Fruit fly (Drosophila melanogaster) whole organism, embryonic: Measurements from ENCODE around the gene Mgstl.

ENCODE experiments used
- Abd-B ChIP-seq: fragments of 200-800 bp; sonication (Bioruptor generic); optimal IDR thresholded peaks from 2 replicates; lab custom pipeline; 2018; ENCODE audit warnings: missing biosample characterization, mild to moderate bottlenecking, missing genetic modification characterization, moderate library complexity
- B-H2 ChIP-seq: fragments of 200-800 bp; sonication (Bioruptor generic); optimal IDR thresholded peaks from 2 replicates; lab custom pipeline; 2018; ENCODE audit warnings: missing biosample characterization, mild to moderate bottlenecking, missing genetic modification characterization
- BtbVII ChIP-seq: fragments of 200-800 bp; sonication (Bioruptor generic); optimal IDR thresholded peaks from 3 replicates; lab custom pipeline; 2017; ENCODE audit warnings: missing biosample characterization, mild to moderate bottlenecking, missing genetic modification characterization
- CG10274 ChIP-seq: fragments of 200-800 bp; sonication (Bioruptor generic); optimal IDR thresholded peaks from 3 replicates; lab custom pipeline; 2017; ENCODE audit warnings: missing biosample characterization, mild to moderate bottlenecking, missing genetic modification characterization
- CG1233 ChIP-seq: fragments of 200-800 bp; sonication (Bioruptor generic); optimal IDR thresholded peaks from 4 replicates; lab custom pipeline; 2018; ENCODE audit warnings: missing biosample characterization, mild to moderate bottlenecking, missing genetic modification characterization
- CG12769 ChIP-seq: fragments of 200-800 bp; sonication (Bioruptor generic); optimal IDR thresholded peaks from 2 replicates; lab custom pipeline; 2019; ENCODE audit warnings: missing biosample characterization, mild to moderate bottlenecking, missing genetic modification characterization, moderate library complexity
- CG13296 ChIP-seq: fragments of 200-800 bp; sonication (Bioruptor generic); optimal IDR thresholded peaks from 3 replicates; lab custom pipeline; 2018; ENCODE audit warnings: missing biosample characterization, mild to moderate bottlenecking, missing genetic modification characterization
- CG1603 ChIP-seq: fragments of 200-800 bp; sonication (Bioruptor generic); optimal IDR thresholded peaks from 2 replicates; lab custom pipeline; 2019; ENCODE audit warnings: missing biosample characterization, mild to moderate bottlenecking, missing genetic modification characterization, moderate library complexity
- CG16815 ChIP-seq: fragments of 200-800 bp; sonication (Bioruptor generic); optimal IDR thresholded peaks from 3 replicates; lab custom pipeline; 2017; ENCODE audit warnings: missing biosample characterization, mild to moderate bottlenecking, missing genetic modification characterization
- CG2116 ChIP-seq: fragments of 200-800 bp; sonication (Bioruptor generic); optimal IDR thresholded peaks from 3 replicates; lab custom pipeline; 2018; ENCODE audit warnings: missing biosample characterization, mild to moderate bottlenecking, missing genetic modification characterization
- CG30020 ChIP-seq: fragments of 200-800 bp; optimal IDR thresholded peaks from 2 replicates; lab custom pipeline; 2019; ENCODE audit warnings: missing biosample characterization, mild to moderate bottlenecking, missing genetic modification characterization, moderate library complexity
- CG3065 ChIP-seq: fragments of 200-800 bp; sonication (Bioruptor generic); optimal IDR thresholded peaks from 2 replicates; lab custom pipeline; 2016; ENCODE audit warnings: missing biosample characterization, missing genetic modification characterization
- CG34422 ChIP-seq: fragments of 200-800 bp; sonication (Bioruptor generic); IDR thresholded peaks from 3 replicates; pipeline ENCODE4 v1.3.6; 2022; ENCODE audit warnings: missing biosample characterization, missing genetic modification characterization
- CG3847 ChIP-seq: fragments of 200-800 bp; sonication (Bioruptor generic); IDR thresholded peaks from 2 replicates; pipeline ENCODE4 v1.3.6; 2022; ENCODE audit warnings: missing biosample characterization, missing genetic modification characterization
- CG4404 ChIP-seq: fragments of 200-800 bp; sonication (Bioruptor generic); IDR thresholded peaks from 2 replicates; pipeline ENCODE4 v1.3.6; 2022; ENCODE audit warnings: missing biosample characterization, missing genetic modification characterization
- CG5245 ChIP-seq: fragments of 200-800 bp; sonication (Bioruptor generic); optimal IDR thresholded peaks from 3 replicates; lab custom pipeline; 2016; ENCODE audit warnings: missing biosample characterization, missing genetic modification characterization
- CG6791 ChIP-seq: fragments of 200-800 bp; sonication (Bioruptor generic); IDR thresholded peaks from 3 replicates; pipeline ENCODE4 v1.3.6; 2022; ENCODE audit warnings: missing biosample characterization, missing genetic modification characterization; ENCODE audit not compliant: partially characterized antibody
- CG7987 ChIP-seq: fragments of 200-800 bp; sonication (Bioruptor generic); optimal IDR thresholded peaks from 2 replicates; lab custom pipeline; 2018; ENCODE audit warnings: missing biosample characterization, mild to moderate bottlenecking, missing genetic modification characterization, moderate library complexity
- CG8478 ChIP-seq: fragments of >200 bp; optimal IDR thresholded peaks from 2 replicates; lab custom pipeline; 2018
- CG9437 ChIP-seq: fragments of 200-800 bp; sonication (Bioruptor generic); optimal IDR thresholded peaks from 2 replicates; lab custom pipeline; 2018; ENCODE audit warnings: missing biosample characterization, mild to moderate bottlenecking, missing genetic modification characterization
- Hmx ChIP-seq: fragments of 200-800 bp; sonication (Bioruptor generic); optimal IDR thresholded peaks from 2 replicates; lab custom pipeline; 2016; ENCODE audit warnings: missing biosample characterization, missing genetic modification characterization
- Hr3 ChIP-seq: fragments of 200-800 bp; sonication (Bioruptor generic); optimal IDR thresholded peaks from 3 replicates; lab custom pipeline; 2016; ENCODE audit warnings: missing biosample characterization, missing genetic modification characterization
- Lhr ChIP-seq: fragments of 200-800 bp; sonication (Bioruptor generic); optimal IDR thresholded peaks from 3 replicates; lab custom pipeline; 2017; ENCODE audit warnings: mild to moderate bottlenecking, missing biosample characterization, missing genetic modification reagents, missing genetic modification characterization
- MESR4 ChIP-seq: fragments of 200-800 bp; sonication (Bioruptor generic); optimal IDR thresholded peaks from 2 replicates; lab custom pipeline; 2018; ENCODE audit warnings: missing biosample characterization, mild to moderate bottlenecking, missing genetic modification characterization, moderate library complexity
- Myb ChIP-seq: fragments of 200-800 bp; sonication (Bioruptor generic); optimal IDR thresholded peaks from 2 replicates; lab custom pipeline; 2016; ENCODE audit warnings: missing biosample characterization, missing genetic modification characterization
- NC2β ChIP-seq: fragments of 200-800 bp; sonication (Bioruptor generic); optimal IDR thresholded peaks from 2 replicates; lab custom pipeline; 2016; ENCODE audit warnings: missing biosample characterization, missing genetic modification characterization
- abd-A ChIP-seq: fragments of 200-800 bp; sonication (Bioruptor generic); optimal IDR thresholded peaks from 3 replicates; lab custom pipeline; 2019; ENCODE audit warnings: missing biosample characterization, mild to moderate bottlenecking, missing genetic modification characterization, moderate library complexity
- amos ChIP-seq: fragments of 200-800 bp; sonication (Bioruptor generic); IDR thresholded peaks from 2 replicates; pipeline ENCODE4 v1.3.6; 2022; ENCODE audit warnings: missing biosample characterization, missing genetic modification characterization; ENCODE audit not compliant: partially characterized antibody
- cato ChIP-seq: fragments of 200-800 bp; sonication (Bioruptor generic); optimal IDR thresholded peaks from 2 replicates; lab custom pipeline; 2016; ENCODE audit warnings: missing biosample characterization, missing genetic modification characterization, borderline replicate concordance
- chif ChIP-seq, 2 experiments: fragments of 200-800 bp; sonication (Bioruptor generic); optimal IDR thresholded peaks; 3 replicates each; lab custom pipeline; 2016; ENCODE audit warnings: missing biosample characterization in 2 of 2, missing genetic modification characterization in 2 of 2
- dan ChIP-seq: fragments of 200-800 bp; sonication (Bioruptor generic); IDR thresholded peaks from 2 replicates; pipeline ENCODE4 v1.3.6; 2022; ENCODE audit warnings: missing biosample characterization, missing genetic modification characterization
- dati ChIP-seq: fragments of 200-800 bp; sonication (Bioruptor generic); IDR thresholded peaks from 2 replicates; pipeline ENCODE4 v1.3.6; 2022; ENCODE audit warnings: missing biosample characterization, missing genetic modification characterization
- ems ChIP-seq: fragments of 200-800 bp; sonication (Bioruptor generic); optimal IDR thresholded peaks from 3 replicates; lab custom pipeline; 2016; ENCODE audit warnings: missing biosample characterization, missing genetic modification characterization
- eve ChIP-seq, 2 experiments: fragments of >200 bp; optimal IDR thresholded peaks; 2 replicates each; lab custom pipeline; 2017; ENCODE audit warnings: missing biosample characterization in 2 of 2, missing genetic modification characterization in 2 of 2
- fd64A ChIP-seq: fragments of 200-800 bp; sonication (Bioruptor generic); optimal IDR thresholded peaks from 3 replicates; lab custom pipeline; 2018; ENCODE audit warnings: missing biosample characterization, mild to moderate bottlenecking, missing genetic modification characterization
- gem ChIP-seq: fragments of 200-800 bp; sonication (Bioruptor generic); optimal IDR thresholded peaks from 2 replicates; lab custom pipeline; 2019; ENCODE audit warnings: missing biosample characterization, mild to moderate bottlenecking, missing genetic modification characterization, moderate library complexity
- gsb ChIP-seq: fragments of 200-800 bp; sonication (Bioruptor generic); IDR thresholded peaks from 2 replicates; pipeline ENCODE4 v1.3.6; 2022; ENCODE audit warnings: missing biosample characterization, missing genetic modification characterization
- hbn ChIP-seq: fragments of 200-800 bp; sonication (Bioruptor generic); IDR thresholded peaks from 2 replicates; pipeline ENCODE4 v1.3.6; 2022; ENCODE audit warnings: missing biosample characterization, missing genetic modification characterization; ENCODE audit not compliant: partially characterized antibody
- jigr1 ChIP-seq: fragments of 200-800 bp; sonication (Bioruptor generic); IDR thresholded peaks from 3 replicates; pipeline ENCODE4 v1.3.6; 2022; ENCODE audit warnings: missing biosample characterization, missing genetic modification characterization
- kay ChIP-seq: fragments of 200-800 bp; sonication (Bioruptor generic); optimal IDR thresholded peaks from 2 replicates; lab custom pipeline; 2016; ENCODE audit warnings: missing biosample characterization, missing genetic modification characterization
- otp ChIP-seq: fragments of 200-800 bp; sonication (Bioruptor generic); IDR thresholded peaks from 3 replicates; pipeline ENCODE4, ENCODE4 v1.3.6; 2022; ENCODE audit warnings: missing biosample characterization, missing genetic modification characterization
- pnt ChIP-seq: fragments of 200-800 bp; sonication (Bioruptor generic); optimal IDR thresholded peaks from 3 replicates; lab custom pipeline; 2016; ENCODE audit warnings: missing biosample characterization, missing genetic modification characterization
- pum ChIP-seq: fragments of 200-800 bp; sonication (Bioruptor generic); optimal IDR thresholded peaks from 2 replicates; lab custom pipeline; 2016; ENCODE audit warnings: missing biosample characterization, missing genetic modification characterization
- run ChIP-seq: fragments of 200-800 bp; sonication (Bioruptor generic); optimal IDR thresholded peaks from 3 replicates; lab custom pipeline; 2018; ENCODE audit warnings: missing biosample characterization, mild to moderate bottlenecking, missing genetic modification characterization
- sc ChIP-seq, 3 experiments: fragments of >200 bp in 2 of 3; fragments of 200-800 bp in 1 of 3; sonication (Bioruptor generic) in 1 of 3; optimal IDR thresholded peaks; 2 replicates in 2 of 3; 3 replicates in 1 of 3; lab custom pipeline; 2017; ENCODE audit warnings: mild to moderate bottlenecking in 1 of 3, missing biosample characterization in 1 of 3, missing genetic modification characterization in 1 of 3, missing genetic modification reagents in 1 of 3
- sim ChIP-seq: fragments of 200-800 bp; sonication (Bioruptor generic); IDR thresholded peaks from 2 replicates; pipeline ENCODE4 v1.3.6; 2022; ENCODE audit warnings: missing biosample characterization, missing genetic modification characterization
- sob ChIP-seq: fragments of 200-800 bp; sonication (Bioruptor generic); IDR thresholded peaks from 2 replicates; pipeline ENCODE4 v1.3.6; 2022; ENCODE audit warnings: missing biosample characterization, missing genetic modification characterization
- sr ChIP-seq: fragments of 200-800 bp; sonication (Bioruptor generic); IDR thresholded peaks from 3 replicates; pipeline ENCODE4 v1.3.6; 2022; ENCODE audit warnings: missing biosample characterization, missing genetic modification characterization
- stc ChIP-seq: fragments of 200-800 bp; sonication (Bioruptor generic); IDR thresholded peaks from 2 replicates; pipeline ENCODE4 v1.3.6; 2022; ENCODE audit warnings: missing biosample characterization, missing genetic modification characterization
- wdn ChIP-seq: fragments of 200-800 bp; sonication (Bioruptor generic); IDR thresholded peaks from 2 replicates; pipeline ENCODE4 v1.3.6; 2022; ENCODE audit warnings: missing biosample characterization, missing genetic modification characterization

The Mgstl gene

DNA sequence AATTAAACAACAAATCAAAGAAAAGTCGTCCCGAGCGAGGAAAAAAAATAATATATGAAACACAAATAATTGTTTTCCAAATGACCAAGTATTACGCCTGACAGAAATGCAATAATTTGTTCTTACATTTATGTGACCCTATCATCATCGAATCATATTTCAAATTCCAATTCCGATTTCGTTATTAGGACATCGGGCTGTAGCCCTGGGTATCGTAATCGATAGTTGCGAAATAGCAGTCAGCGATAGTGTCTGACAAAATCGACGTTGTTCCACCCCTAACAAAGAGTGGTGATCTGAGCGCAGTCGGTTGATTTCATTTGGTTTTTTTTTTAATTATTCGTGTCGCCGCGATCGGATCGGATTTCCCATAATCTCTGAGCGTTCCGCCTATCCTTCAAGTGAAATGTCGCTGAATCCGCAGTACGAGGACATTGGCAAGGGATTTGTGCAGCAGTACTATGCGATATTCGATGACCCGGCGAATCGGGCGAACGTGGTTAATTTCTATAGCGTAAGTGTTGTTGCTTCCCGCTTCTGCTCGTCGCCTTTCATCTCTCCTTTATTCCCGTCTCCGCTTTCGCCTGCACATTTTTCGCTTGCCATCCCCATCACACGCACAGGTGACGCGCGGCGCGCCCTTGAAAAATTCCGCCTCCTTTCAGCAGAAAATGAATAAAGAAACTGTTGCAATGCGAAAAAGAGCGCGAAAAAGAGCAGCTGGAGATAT is 6.6 kb upstream of the Mgstl start, which contains the start of gene Ntf-2 (continued):
- peak; percentile 89 for TF ChIP-seq CG6791
- no peak for TF ChIP-seq B-H2
- TF ChIP-seq cato (GFP tag; lab: Kevin White, UChicago), result no peak
- no peak for TF ChIP-seq ems (GFP tag; lab: Kevin White, UChicago)
- TF ChIP-seq CG9437 (GFP tag; lab: Kevin White, UChicago), result no peak
- TF ChIP-seq CG10274 (GFP tag; lab: Kevin White, UChicago), result no peak
- TF ChIP-seq fd64A (GFP tag; lab: Kevin White, UChicago), result no peak
- peak; percentile 39; the same call in 1 of the 2 replicates for TF ChIP-seq sob
- peak; percentile 13 for TF ChIP-seq Lhr (GFP tag; lab: Kevin White, UChicago)
- TF ChIP-seq Abd-B (GFP tag; lab: Kevin White, UChicago), result no peak
- no peak for TF ChIP-seq eve (GFP tag; optimal IDR thresholded peaks at IDR 0.05; lab: Kevin White, UChicago)
- TF ChIP-seq CG2116 (GFP tag; lab: Kevin White, UChicago), result peak; percentile 49
- no peak for TF ChIP-seq CG16815 (GFP tag; lab: Kevin White, UChicago)
- TF ChIP-seq otp, result no peak
- no peak for TF ChIP-seq pum
- TF ChIP-seq CG34422 (GFP tag; lab: Robert Waterston, UW), result peak; percentile 34; the same call in 1 of the 3 replicates
- TF ChIP-seq stc (GFP tag; lab: Robert Waterston, UW), result no peak
- TF ChIP-seq sim, result no peak
- TF ChIP-seq wdn (GFP tag; lab: Robert Waterston, UW), result 0 out of 2 replicates have a peak, but pooled peaks have one; percentile 5
- TF ChIP-seq Myb (GFP tag; lab: Kevin White, UChicago), result peak; percentile 28
- TF ChIP-seq sc (optimal IDR thresholded peaks at IDR 0.05; lab: Kevin White, UChicago), result no peak
- no peak for TF ChIP-seq sc (GFP tag; optimal IDR thresholded peaks at IDR 0.05; lab: Kevin White, UChicago)
- peak; percentile 56 for TF ChIP-seq MESR4
- TF ChIP-seq gsb (GFP tag; lab: Robert Waterston, UW), result no peak
- no peak for TF ChIP-seq CG13296 (GFP tag; lab: Kevin White, UChicago)
- TF ChIP-seq CG1233 (GFP tag; lab: Kevin White, UChicago), result no peak
- TF ChIP-seq CG12769 (tag; lab: Kevin White, UChicago), result peak; percentile 2
- peak; percentile 60 for TF ChIP-seq CG1603 (tag; lab: Kevin White, UChicago)
- no peak for TF ChIP-seq kay (GFP tag; lab: Kevin White, UChicago)
- no peak for TF ChIP-seq abd-A
- TF ChIP-seq CG7987 (GFP tag; lab: Kevin White, UChicago), result no peak
- TF ChIP-seq dan (GFP tag; lab: Robert Waterston, UW), result no peak
- TF ChIP-seq NC2β, result peak; percentile 30
- TF ChIP-seq CG3847 (GFP tag; lab: Robert Waterston, UW), result 0 out of 2 replicates have a peak, but pooled peaks have one; percentile 17
- no peak for TF ChIP-seq dati
- no peak for TF ChIP-seq Hmx (GFP tag; lab: Kevin White, UChicago)
- TF ChIP-seq run, result no peak
- TF ChIP-seq CG30020 (tag; lab: Kevin White, UChicago), result no peak
- TF ChIP-seq hbn (GFP tag; lab: Robert Waterston, UW), result peak; percentile 56
- TF ChIP-seq chif (GFP tag; optimal IDR thresholded peaks at IDR 0.05; lab: Kevin White, UChicago), result no peak
- TF ChIP-seq CG5245, result no peak
- no peak for TF ChIP-seq BtbVII (GFP tag; lab: Kevin White, UChicago)
- no peak for TF ChIP-seq gem (tag; lab: Kevin White, UChicago)
- no peak for TF ChIP-seq CG3065 (GFP tag; lab: Kevin White, UChicago)
- peak; percentile 90 for TF ChIP-seq amos (GFP tag; lab: Robert Waterston, UW)
- TF ChIP-seq CG8478 (lab: Kevin White, UChicago), result no peak
- no peak for TF ChIP-seq sr (GFP tag; lab: Robert Waterston, UW)
- TF ChIP-seq pnt (GFP tag; lab: Kevin White, UChicago), result no peak
- no peak for TF ChIP-seq Hr3 (GFP tag; lab: Kevin White, UChicago)
- no peak for TF ChIP-seq CG4404 (GFP tag; lab: Robert Waterston, UW)
- TF ChIP-seq jigr1 (GFP tag; lab: Robert Waterston, UW), result no peak
